Fruit fly (Drosophila melanogaster) whole organism, embryonic: Measurements from ENCODE around the gene CtBP.

Experiments used
- Aef1 ChIP-seq: fragments of 200-800 bp; sonication (Bioruptor generic); IDR thresholded peaks from 3 replicates; pipeline ENCODE4 v1.3.6; 2022; ENCODE audit warnings: missing biosample characterization, missing genetic modification characterization
- BEAF-32 ChIP-seq: fragments of 200-800 bp; sonication (Bioruptor generic); optimal IDR thresholded peaks from 3 replicates; lab custom pipeline; 2017; ENCODE audit warnings: missing biosample characterization, missing genetic modification characterization, mild to moderate bottlenecking, moderate library complexity, missing genetic modification reagents
- Blimp-1 ChIP-seq: fragments of 200-800 bp; sonication (Bioruptor generic); optimal IDR thresholded peaks from 3 replicates; lab custom pipeline; 2018; ENCODE audit warnings: missing biosample characterization, missing genetic modification characterization, mild to moderate bottlenecking, moderate library complexity, missing genetic modification reagents
- CG11398 ChIP-seq: fragments of 200-800 bp; sonication (Bioruptor generic); optimal IDR thresholded peaks from 2 replicates; lab custom pipeline; 2016; ENCODE audit warnings: missing biosample characterization, missing genetic modification characterization
- CG11695 ChIP-seq: fragments of 200-800 bp; sonication (Bioruptor generic); IDR thresholded peaks from 3 replicates; pipeline ENCODE4 v1.3.6; 2022; ENCODE audit warnings: missing biosample characterization, missing genetic modification characterization
- CG12071 ChIP-seq: fragments of 200-800 bp; sonication (Bioruptor generic); optimal IDR thresholded peaks from 3 replicates; lab custom pipeline; 2018; ENCODE audit warnings: missing biosample characterization, mild to moderate bottlenecking, missing genetic modification characterization
- CG14667 ChIP-seq: fragments of 200-800 bp; sonication (Bioruptor generic); IDR thresholded peaks from 2 replicates; pipeline ENCODE4 v1.3.6; 2022; ENCODE audit warnings: missing biosample characterization, missing genetic modification characterization
- CG15479 ChIP-seq: fragments of 200-800 bp; sonication (Bioruptor generic); optimal IDR thresholded peaks from 3 replicates; lab custom pipeline; 2019; ENCODE audit warnings: missing biosample characterization, mild to moderate bottlenecking, missing genetic modification characterization, moderate library complexity
- CG15696 ChIP-seq: fragments of 200-800 bp; sonication (Bioruptor generic); optimal IDR thresholded peaks from 2 replicates; lab custom pipeline; 2019; ENCODE audit warnings: missing biosample characterization, mild to moderate bottlenecking, missing genetic modification characterization, moderate library complexity
- CG17328 ChIP-seq: fragments of 200-800 bp; sonication (Bioruptor generic); IDR thresholded peaks from 2 replicates; pipeline ENCODE4 v1.3.6; 2022; ENCODE audit warnings: missing biosample characterization, missing genetic modification characterization
- CG2678 ChIP-seq: fragments of 200-800 bp; sonication (Bioruptor generic); optimal IDR thresholded peaks from 3 replicates; lab custom pipeline; 2019; ENCODE audit warnings: missing biosample characterization, mild to moderate bottlenecking, missing genetic modification characterization, moderate library complexity
- CG2889 ChIP-seq: fragments of 200-800 bp; sonication (Bioruptor generic); IDR thresholded peaks from 3 replicates; pipeline ENCODE4 v1.3.6; 2022; ENCODE audit warnings: missing biosample characterization, missing genetic modification characterization
- CG3847 ChIP-seq: fragments of 200-800 bp; sonication (Bioruptor generic); IDR thresholded peaks from 2 replicates; pipeline ENCODE4 v1.3.6; 2022; ENCODE audit warnings: missing biosample characterization, missing genetic modification characterization
- CG4617 ChIP-seq: fragments of 200-800 bp; sonication (Bioruptor generic); optimal IDR thresholded peaks from 3 replicates; lab custom pipeline; 2016; ENCODE audit warnings: missing biosample characterization, missing genetic modification characterization, borderline replicate concordance
- CG5180 ChIP-seq: fragments of 200-800 bp; sonication (Bioruptor generic); optimal IDR thresholded peaks from 3 replicates; lab custom pipeline; 2017; ENCODE audit warnings: missing biosample characterization, missing genetic modification characterization, mild to moderate bottlenecking, moderate library complexity, missing genetic modification reagents
- CG8478 ChIP-seq: fragments of >200 bp; optimal IDR thresholded peaks from 2 replicates; lab custom pipeline; 2018
- CG9609 ChIP-seq: fragments of 200-800 bp; sonication (Bioruptor generic); optimal IDR thresholded peaks from 3 replicates; lab custom pipeline; 2016; ENCODE audit warnings: missing biosample characterization, missing genetic modification characterization
- CG9797 ChIP-seq: fragments of 200-800 bp; sonication (Bioruptor generic); optimal IDR thresholded peaks from 3 replicates; lab custom pipeline; 2018; ENCODE audit warnings: missing biosample characterization, mild to moderate bottlenecking, missing genetic modification characterization
- CG9932 ChIP-seq: fragments of 200-800 bp; sonication (Bioruptor generic); IDR thresholded peaks from 2 replicates; pipeline ENCODE4 v1.3.6; 2022; ENCODE audit warnings: missing biosample characterization, missing genetic modification characterization
- Doc3 ChIP-seq: fragments of 200-800 bp; sonication (Bioruptor generic); IDR thresholded peaks from 3 replicates; pipeline ENCODE4 v1.3.6; 2022; ENCODE audit warnings: missing biosample characterization, missing genetic modification characterization; ENCODE audit not compliant: partially characterized antibody
- Dref ChIP-seq: fragments of 200-800 bp; sonication (Bioruptor generic); IDR thresholded peaks from 2 replicates; pipeline ENCODE4 v1.3.6; 2022; ENCODE audit warnings: missing biosample characterization, missing genetic modification characterization
- E2f1 ChIP-seq: fragments of 200-800 bp; sonication (Bioruptor generic); IDR thresholded peaks from 2 replicates; pipeline ENCODE4 v1.3.6; 2022; ENCODE audit warnings: missing biosample characterization, missing genetic modification characterization
- HHEX ChIP-seq: fragments of 200-800 bp; sonication (Bioruptor generic); optimal IDR thresholded peaks from 3 replicates; lab custom pipeline; 2017; ENCODE audit warnings: missing biosample characterization, mild to moderate bottlenecking, missing genetic modification characterization, missing genetic modification reagents
- Kr ChIP-seq: fragments of 200-800 bp; sonication (Bioruptor generic); optimal IDR thresholded peaks from 2 replicates; lab custom pipeline; 2017; ENCODE audit warnings: missing biosample characterization, mild to moderate bottlenecking, missing genetic modification characterization
- Med ChIP-seq: fragments of 200-800 bp; sonication (Bioruptor generic); peaks from one replicate; lab custom pipeline; 2016; ENCODE audit warnings: missing biosample characterization, missing genetic modification characterization, mild to moderate bottlenecking, inconsistent platforms, moderate library complexity
- NfI ChIP-seq: fragments of 200-800 bp; sonication (Bioruptor generic); optimal IDR thresholded peaks from 3 replicates; lab custom pipeline; 2018; ENCODE audit warnings: missing biosample characterization, mild to moderate bottlenecking, missing genetic modification characterization, moderate library complexity
- Tbp ChIP-seq: fragments of >200 bp; optimal IDR thresholded peaks from 2 replicates; lab custom pipeline; 2018; ENCODE audit warnings: missing biosample characterization, missing genetic modification characterization
- Usf ChIP-seq: fragments of 200-800 bp; sonication (Bioruptor generic); optimal IDR thresholded peaks from 2 replicates; lab custom pipeline; 2017; ENCODE audit warnings: missing genotype, missing biosample characterization, missing genetic modification characterization
- abd-A ChIP-seq: fragments of 200-800 bp; sonication (Bioruptor generic); optimal IDR thresholded peaks from 3 replicates; lab custom pipeline; 2019; ENCODE audit warnings: missing biosample characterization, mild to moderate bottlenecking, missing genetic modification characterization, moderate library complexity
- ap ChIP-seq: fragments of 200-800 bp; sonication (Bioruptor generic); IDR thresholded peaks from 2 replicates; pipeline ENCODE4 v1.3.6; 2022; ENCODE audit warnings: missing biosample characterization, missing genetic modification characterization
- bcd ChIP-seq: fragments of 200-800 bp; sonication (Bioruptor generic); optimal IDR thresholded peaks from 2 replicates; lab custom pipeline; 2017; ENCODE audit warnings: missing biosample characterization, mild to moderate bottlenecking, missing genetic modification characterization
- cad ChIP-seq: fragments of >200 bp; optimal IDR thresholded peaks from 2 replicates; lab custom pipeline; 2017; ENCODE audit warnings: missing biosample characterization, missing genetic modification characterization
- dmrt11E ChIP-seq: fragments of 200-800 bp; sonication (Bioruptor generic); optimal IDR thresholded peaks from 3 replicates; lab custom pipeline; 2018; ENCODE audit warnings: missing biosample characterization, mild to moderate bottlenecking, missing genetic modification characterization, moderate library complexity
- fd96Cb ChIP-seq: fragments of 200-800 bp; sonication (Bioruptor generic); optimal IDR thresholded peaks from 2 replicates; lab custom pipeline; 2018; ENCODE audit warnings: missing biosample characterization, mild to moderate bottlenecking, missing genetic modification characterization, moderate library complexity
- grau ChIP-seq: fragments of 200-800 bp; optimal IDR thresholded peaks from 3 replicates; lab custom pipeline; 2019; ENCODE audit warnings: missing biosample characterization, mild to moderate bottlenecking, missing genetic modification characterization, moderate library complexity
- lab ChIP-seq: fragments of 200-800 bp; sonication (Bioruptor generic); optimal IDR thresholded peaks from 3 replicates; lab custom pipeline; 2017; ENCODE audit warnings: missing biosample characterization, missing genetic modification characterization, mild to moderate bottlenecking, moderate library complexity, missing genetic modification reagents
- lola ChIP-seq, 3 experiments: fragments of >200 bp in 2 of 3; fragments of 200-800 bp in 1 of 3; sonication (Bioruptor generic) in 1 of 3; optimal IDR thresholded peaks; 2 replicates each; lab custom pipeline; 2017 to 2019; ENCODE audit warnings: missing biosample characterization in 3 of 3, missing genetic modification characterization in 3 of 3, mild to moderate bottlenecking in 1 of 3, moderate library complexity in 1 of 3
- maf-S ChIP-seq: fragments of 200-800 bp; sonication (Bioruptor generic); optimal IDR thresholded peaks from 2 replicates; lab custom pipeline; 2016; ENCODE audit warnings: missing biosample characterization, missing genetic modification characterization
- mld ChIP-seq: fragments of 200-800 bp; sonication (Bioruptor generic); IDR thresholded peaks from 3 replicates; pipeline ENCODE4 v1.3.6; 2022; ENCODE audit warnings: missing biosample characterization, missing genetic modification characterization; ENCODE audit not compliant: partially characterized antibody
- pfk ChIP-seq: fragments of 200-800 bp; sonication (Bioruptor generic); optimal IDR thresholded peaks from 2 replicates; lab custom pipeline; 2018; ENCODE audit warnings: missing biosample characterization, mild to moderate bottlenecking, missing genetic modification characterization, moderate library complexity
- psq ChIP-seq: fragments of 200-800 bp; sonication (Bioruptor generic); optimal IDR thresholded peaks from 2 replicates; lab custom pipeline; 2017; ENCODE audit warnings: missing biosample characterization, missing genetic modification characterization
- repo ChIP-seq: fragments of 200-800 bp; sonication (Bioruptor generic); optimal IDR thresholded peaks from 2 replicates; lab custom pipeline; 2016; ENCODE audit warnings: missing biosample characterization, missing genetic modification characterization
- row ChIP-seq: fragments of 200-800 bp; sonication (Bioruptor generic); IDR thresholded peaks from 3 replicates; pipeline ENCODE4 v1.3.6; 2022; ENCODE audit warnings: missing biosample characterization, missing genetic modification characterization
- scrt ChIP-seq: fragments of 200-800 bp; sonication (Bioruptor generic); optimal IDR thresholded peaks from 2 replicates; lab custom pipeline; 2018; ENCODE audit warnings: missing biosample characterization, mild to moderate bottlenecking, missing genetic modification characterization, moderate library complexity
- sna ChIP-seq: fragments of 200-800 bp; sonication (Bioruptor generic); IDR thresholded peaks from 2 replicates; pipeline ENCODE4 v1.3.6; 2022; ENCODE audit warnings: missing biosample characterization, missing genetic modification characterization; ENCODE audit not compliant: partially characterized antibody
- tup ChIP-seq: fragments of 200-800 bp; sonication (Bioruptor generic); optimal IDR thresholded peaks from 2 replicates; lab custom pipeline; 2016; ENCODE audit warnings: missing biosample characterization, mild to moderate bottlenecking, missing genetic modification characterization, moderate library complexity
- yki ChIP-seq: fragments of >200 bp; optimal IDR thresholded peaks from 3 replicates; lab custom pipeline; 2018

Gene CtBP

DNA sequence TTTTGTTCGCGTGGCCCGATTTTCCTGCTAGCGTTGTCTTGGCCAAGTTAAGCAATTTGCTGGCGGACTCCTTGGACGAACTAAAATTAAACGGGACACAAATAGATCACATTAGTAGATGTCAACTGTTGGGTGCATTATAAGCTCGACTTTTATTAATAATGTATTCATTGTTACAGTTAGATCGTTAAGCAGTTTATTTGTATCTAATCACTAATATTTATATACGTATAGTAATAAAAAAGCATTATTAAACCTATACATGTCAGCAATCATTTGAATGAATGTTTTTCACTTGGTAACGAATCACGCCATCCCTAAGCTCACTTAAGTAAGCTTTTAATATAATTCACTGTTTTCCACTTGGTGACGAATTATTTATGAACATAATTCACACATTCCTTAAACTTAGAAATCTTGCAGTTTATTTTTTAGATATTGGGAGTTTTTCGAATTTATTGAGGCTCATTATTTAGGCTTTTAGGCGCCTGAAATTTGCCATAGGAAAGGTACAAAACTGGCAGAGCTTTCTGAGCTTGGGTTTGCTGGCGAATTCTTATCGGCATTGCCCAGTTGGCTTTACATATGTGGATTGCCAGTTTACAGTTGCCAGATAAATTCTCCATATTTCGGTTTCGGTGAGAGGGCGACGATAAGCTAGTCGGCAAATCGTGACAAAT, 33.9 kb upstream of the CtBP start, which contains the start of the genes CG7381 and CG7091 (continued):
- TF ChIP-seq Aef1 (GFP tag; lab: Robert Waterston, UW) = no peak
- TF ChIP-seq CG17328 (GFP tag; lab: Robert Waterston, UW) = no peak
- TF ChIP-seq grau (tag; lab: Kevin White, UChicago) = no peak
- no peak for TF ChIP-seq row (GFP tag; lab: Robert Waterston, UW)
- TF ChIP-seq CG11398 (GFP tag; lab: Kevin White, UChicago) = no peak
- TF ChIP-seq, all 482 proteins: peak for 0

DNA sequence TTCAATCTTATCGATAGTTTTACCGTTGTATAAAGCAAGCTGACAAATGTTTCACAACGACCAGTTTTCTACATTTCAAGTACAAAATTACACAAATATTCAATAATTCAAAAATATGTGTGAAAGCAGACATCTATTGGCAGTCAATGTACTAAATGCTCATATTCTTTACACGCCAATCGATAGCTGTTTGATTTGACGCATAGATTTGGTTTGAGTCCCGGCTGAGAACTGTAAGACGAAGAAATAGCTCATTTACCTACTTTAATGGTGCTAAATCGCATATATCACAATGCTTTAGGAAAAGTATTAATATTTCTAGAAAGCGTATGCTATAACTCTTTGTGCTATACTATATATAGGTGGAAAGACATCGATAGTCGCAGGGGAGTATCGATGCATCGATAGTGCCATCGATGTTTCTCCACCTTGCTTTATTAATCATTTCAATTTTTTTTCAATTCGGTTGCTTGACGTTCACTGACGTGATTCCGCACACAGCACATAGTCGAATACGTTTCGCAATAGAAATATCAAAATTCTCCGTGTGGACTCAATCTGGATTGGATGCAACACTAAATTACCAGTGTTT, 30.7 kb upstream of the CtBP start, which contains the start of gene Paip2:
Gene Paip2, plus strand, starts transcription at position 165 of the 592 bp plus-strand sequence.
- peak; percentile 85 for TF ChIP-seq abd-A
- TF ChIP-seq BEAF-32 (GFP tag; lab: Kevin White, UChicago) = peak; percentile 100
- TF ChIP-seq CG14667 (GFP tag; lab: Robert Waterston, UW) = no peak
- no peak for TF ChIP-seq CG5180 (GFP tag; lab: Kevin White, UChicago)
- no peak for TF ChIP-seq bcd (GFP tag; lab: Kevin White, UChicago)
- TF ChIP-seq cad (GFP tag; lab: Kevin White, UChicago) = no peak
- no peak for TF ChIP-seq CG2678
- no peak for TF ChIP-seq ap
- no peak for TF ChIP-seq Usf (GFP tag; lab: Kevin White, UChicago)
- TF ChIP-seq CG2889 (GFP tag; lab: Robert Waterston, UW) = no peak
- TF ChIP-seq CG3847 (GFP tag; lab: Robert Waterston, UW) = peak; percentile 28
- no peak for TF ChIP-seq tup (GFP tag; lab: Kevin White, UChicago)
- TF ChIP-seq CG8478 (lab: Kevin White, UChicago) = peak; percentile 66
- TF ChIP-seq CG4617 (GFP tag; lab: Kevin White, UChicago) = peak; percentile 46
- TF ChIP-seq NfI (GFP tag; lab: Kevin White, UChicago) = peak; percentile 5
- TF ChIP-seq E2f1 (GFP tag; lab: Robert Waterston, UW) = no peak
- no peak for TF ChIP-seq fd96Cb (tag; lab: Kevin White, UChicago)
- peak; percentile 93 for TF ChIP-seq mld
- TF ChIP-seq CG9932 = peak; percentile 42; the same call in 1 of the 2 replicates
- TF ChIP-seq HHEX (GFP tag; lab: Kevin White, UChicago) = no peak
- TF ChIP-seq maf-S = no peak
- no peak for TF ChIP-seq repo (GFP tag; lab: Kevin White, UChicago)
- no peak for TF ChIP-seq scrt (GFP tag; lab: Kevin White, UChicago)
- peak; percentile 23 for TF ChIP-seq dmrt11E (tag; lab: Kevin White, UChicago)
- peak; percentile 98 for TF ChIP-seq Doc3 (GFP tag; lab: Robert Waterston, UW)
- TF ChIP-seq CG15696 = no peak
- no peak for TF ChIP-seq CG11695 (GFP tag; lab: Robert Waterston, UW)
- no peak for TF ChIP-seq Tbp
- peak; percentile 99 for TF ChIP-seq sna
- TF ChIP-seq CG12071 (GFP tag; lab: Kevin White, UChicago) = no peak
- TF ChIP-seq CG9797 (GFP tag; lab: Kevin White, UChicago) = peak; percentile 43
- peak; percentile 90 for TF ChIP-seq Med
- no peak for TF ChIP-seq CG17328 (GFP tag; lab: Robert Waterston, UW)
- TF ChIP-seq CG9609 (GFP tag; lab: Kevin White, UChicago) = no peak
- no peak for TF ChIP-seq pfk (GFP tag; lab: Kevin White, UChicago)
- TF ChIP-seq lola (GFP tag; optimal IDR thresholded peaks at IDR 0.05; lab: Kevin White, UChicago) = peak in 1 of 3 experiments; percentile 32
- no peak for TF ChIP-seq lab
- no peak for TF ChIP-seq psq
- TF ChIP-seq Kr (GFP tag; lab: Kevin White, UChicago) = no peak
- no peak for TF ChIP-seq Blimp-1 (GFP tag; lab: Kevin White, UChicago)
- peak; percentile 82 for TF ChIP-seq Dref (GFP tag; lab: Robert Waterston, UW)
- TF ChIP-seq yki = no peak
- TF ChIP-seq CG15479 (GFP tag; lab: Kevin White, UChicago) = no peak
